Fruit fly (Drosophila melanogaster): Measurements from ENCODE around the gene CG34267.

The CG34267 gene

DNA sequence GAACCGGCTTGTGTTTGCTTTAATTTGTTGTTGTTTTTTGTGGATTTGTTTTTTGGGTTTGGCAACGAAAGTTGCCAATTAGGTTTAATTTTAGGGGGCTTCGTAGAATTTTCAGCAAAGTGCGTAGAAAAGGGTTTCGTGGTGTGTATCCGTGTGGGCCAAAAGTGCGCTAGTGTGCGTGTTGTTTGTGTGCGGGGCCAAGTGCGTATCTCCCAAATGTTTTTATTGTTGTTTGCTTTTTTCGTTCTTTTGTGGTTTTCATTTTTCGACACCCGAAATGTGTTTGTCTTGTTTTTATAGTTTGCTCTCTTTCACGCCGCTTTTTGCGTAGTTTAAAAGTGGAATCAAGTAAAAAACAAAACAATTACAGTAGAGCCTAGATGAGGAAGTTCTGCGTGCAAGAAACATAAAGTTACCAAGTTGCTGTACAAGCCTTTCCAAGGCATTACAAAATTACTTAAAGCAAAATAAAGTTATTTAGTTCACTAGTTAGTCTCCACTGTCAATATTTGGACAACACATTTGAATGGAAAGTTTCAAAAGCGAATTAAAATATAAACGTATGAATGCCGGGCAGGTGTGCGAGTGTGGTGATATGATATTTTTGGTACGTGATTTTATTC is 46.7 kb upstream of the CG34267 start:
- TF ChIP-seq h (GFP tag; optimal IDR thresholded peaks at IDR 0.05) = peak; percentile 57
- TF ChIP-seq Myc (optimal IDR thresholded peaks at IDR 0.05) = no peak
- no peak for TF ChIP-seq lola (GFP tag; optimal IDR thresholded peaks at IDR 0.05)
- peak; percentile 51 for TF ChIP-seq tai (GFP tag; optimal IDR thresholded peaks at IDR 0.05)
- peak; percentile 5 to 69 for TF ChIP-seq foxo (GFP tag; optimal IDR thresholded peaks at IDR 0.05)
- peak; percentile 18 for TF ChIP-seq Sp1 (GFP tag; optimal IDR thresholded peaks at IDR 0.05)
- peak; percentile 57 for TF ChIP-seq psq (GFP tag; optimal IDR thresholded peaks at IDR 0.05)
- no peak for TF ChIP-seq CG32264 (GFP tag; optimal IDR thresholded peaks at IDR 0.05)
- TF ChIP-seq N (GFP tag; optimal IDR thresholded peaks at IDR 0.05) = no peak
- no peak for TF ChIP-seq Abd-B (GFP tag; optimal IDR thresholded peaks at IDR 0.05)
- TF ChIP-seq Jra (GFP tag; optimal IDR thresholded peaks at IDR 0.05) = no peak
- TF ChIP-seq HLH106 (tag; optimal IDR thresholded peaks at IDR 0.05) = peak; percentile 50
- no peak for TF ChIP-seq dl (GFP tag; optimal IDR thresholded peaks at IDR 0.05; ENCODE audit: insufficient read depth in 1 of 2, partially characterized antibody in 2 of 2)
- TF ChIP-seq GATAd (GFP tag; optimal IDR thresholded peaks at IDR 0.05) = no peak
- TF ChIP-seq Dfd (GFP tag; optimal IDR thresholded peaks at IDR 0.05) = no peak
- TF ChIP-seq rgr (GFP tag; optimal IDR thresholded peaks at IDR 0.05) = peak; percentile 73
- TF ChIP-seq Dif (GFP tag; optimal IDR thresholded peaks at IDR 0.05; ENCODE audit: partially characterized antibody) = no peak
- TF ChIP-seq Hr78 (GFP tag; optimal IDR thresholded peaks at IDR 0.05) = no peak
- TF ChIP-seq jim (GFP tag; optimal IDR thresholded peaks at IDR 0.05) = no peak
- TF ChIP-seq woc (GFP tag; optimal IDR thresholded peaks at IDR 0.05) = peak; percentile 53
- peak; percentile 53 for TF ChIP-seq br (GFP tag; optimal IDR thresholded peaks at IDR 0.05)
- peak; percentile 69 for TF ChIP-seq ey (GFP tag; optimal IDR thresholded peaks at IDR 0.05)
- TF ChIP-seq Hnf4 (GFP tag; optimal IDR thresholded peaks at IDR 0.05) = peak; percentile 42
- peak; percentile 27 for TF ChIP-seq Hr83 (GFP tag; optimal IDR thresholded peaks at IDR 0.05; ENCODE audit: poor library complexity, severe bottlenecking)
- TF ChIP-seq CG9705 (GFP tag; optimal IDR thresholded peaks at IDR 0.05) = no peak
- peak; percentile 54 for TF ChIP-seq fru (GFP tag; optimal IDR thresholded peaks at IDR 0.05)
- no peak for TF ChIP-seq Mio (GFP tag; optimal IDR thresholded peaks at IDR 0.05)
- no peak for TF ChIP-seq dsf (GFP tag; optimal IDR thresholded peaks at IDR 0.05; ENCODE audit: borderline replicate concordance)
- TF ChIP-seq usp (GFP tag; optimal IDR thresholded peaks at IDR 0.05) = no peak
- no peak for TF ChIP-seq sage (GFP tag; optimal IDR thresholded peaks at IDR 0.05)
- TF ChIP-seq Vsx2 (GFP tag; optimal IDR thresholded peaks at IDR 0.05; ENCODE audit: partially characterized antibody) = no peak
- no peak for TF ChIP-seq brk (GFP tag; optimal IDR thresholded peaks at IDR 0.05)
- no peak for TF ChIP-seq CrebA (GFP tag; optimal IDR thresholded peaks at IDR 0.05; ENCODE audit: borderline replicate concordance)
- peak; percentile 59 for TF ChIP-seq OdsH (GFP tag; optimal IDR thresholded peaks at IDR 0.05)
- no peak for TF ChIP-seq pan (optimal IDR thresholded peaks at IDR 0.05)
- no peak for TF ChIP-seq Rel (GFP tag; optimal IDR thresholded peaks at IDR 0.05)
- no peak for TF ChIP-seq Rel (tag; optimal IDR thresholded peaks at IDR 0.05)
- no peak for TF ChIP-seq dmrt93B (GFP tag; optimal IDR thresholded peaks at IDR 0.05)
- peak; percentile 47 for TF ChIP-seq sv (GFP tag; optimal IDR thresholded peaks at IDR 0.05)

DNA sequence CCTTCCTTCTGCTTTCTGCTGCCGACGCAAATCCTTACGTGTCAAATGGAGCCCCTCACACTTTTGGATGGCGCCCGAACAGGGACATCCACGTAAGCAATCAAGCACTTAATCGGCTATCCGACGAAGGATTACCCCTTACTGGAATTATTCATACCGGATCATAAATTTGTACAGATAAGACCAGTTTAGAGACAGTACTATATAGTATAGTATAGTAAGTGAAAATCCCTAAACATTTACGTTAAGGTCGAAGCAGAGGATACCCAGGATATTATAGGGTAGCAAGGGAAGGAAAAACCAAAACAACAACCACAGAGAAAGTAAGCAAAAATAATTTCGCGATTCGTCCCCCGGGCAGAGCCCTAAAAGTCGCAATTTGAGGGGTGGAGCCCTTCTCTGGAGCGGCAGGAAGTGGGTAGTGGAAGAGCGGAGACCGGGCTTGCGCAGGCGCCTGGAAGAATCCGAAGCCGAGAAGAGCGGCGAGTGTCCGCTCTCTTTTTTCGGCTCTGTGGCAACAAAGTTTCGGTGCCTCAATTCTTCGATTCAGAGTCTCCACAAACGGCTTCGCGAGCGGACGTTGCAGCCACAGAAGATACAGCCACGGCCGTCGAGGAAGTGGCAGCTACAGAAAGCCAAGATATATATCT is 45.4 kb upstream of the CG34267 start:
- TF ChIP-seq psq (GFP tag; optimal IDR thresholded peaks at IDR 0.05) = peak; percentile 76
- TF ChIP-seq Abd-B (GFP tag; optimal IDR thresholded peaks at IDR 0.05) = no peak
- peak; percentile 82 for TF ChIP-seq Sp1 (GFP tag; optimal IDR thresholded peaks at IDR 0.05)
- peak; percentile 88 for TF ChIP-seq h (GFP tag; optimal IDR thresholded peaks at IDR 0.05)
- TF ChIP-seq Dif (GFP tag; optimal IDR thresholded peaks at IDR 0.05; ENCODE audit: partially characterized antibody) = peak; percentile 80
- peak; percentile 77 for TF ChIP-seq Vsx2 (GFP tag; optimal IDR thresholded peaks at IDR 0.05; ENCODE audit: partially characterized antibody)
- TF ChIP-seq Dfd (GFP tag; optimal IDR thresholded peaks at IDR 0.05) = no peak
- peak; percentile 82 to 87 for TF ChIP-seq dl (GFP tag; optimal IDR thresholded peaks at IDR 0.05; ENCODE audit: insufficient read depth in 1 of 2, partially characterized antibody in 2 of 2)
- no peak for TF ChIP-seq lola (GFP tag; optimal IDR thresholded peaks at IDR 0.05)
- no peak for TF ChIP-seq GATAd (GFP tag; optimal IDR thresholded peaks at IDR 0.05)
- peak; percentile 78 for TF ChIP-seq br (GFP tag; optimal IDR thresholded peaks at IDR 0.05)
- no peak for TF ChIP-seq CG9705 (GFP tag; optimal IDR thresholded peaks at IDR 0.05)
- no peak for TF ChIP-seq usp (GFP tag; optimal IDR thresholded peaks at IDR 0.05)
- TF ChIP-seq woc (GFP tag; optimal IDR thresholded peaks at IDR 0.05) = peak; percentile 80
- no peak for TF ChIP-seq Hr83 (GFP tag; optimal IDR thresholded peaks at IDR 0.05; ENCODE audit: poor library complexity, severe bottlenecking)
- peak; percentile 59 for TF ChIP-seq pan (optimal IDR thresholded peaks at IDR 0.05)
- TF ChIP-seq tai (GFP tag; optimal IDR thresholded peaks at IDR 0.05) = peak; percentile 18
- peak; percentile 58 for TF ChIP-seq CG32264 (GFP tag; optimal IDR thresholded peaks at IDR 0.05)
- peak in 1 of 2 experiments; percentile 87 for TF ChIP-seq foxo (GFP tag; optimal IDR thresholded peaks at IDR 0.05)
- TF ChIP-seq Jra (GFP tag; optimal IDR thresholded peaks at IDR 0.05) = peak; percentile 43
- TF ChIP-seq fru (GFP tag; optimal IDR thresholded peaks at IDR 0.05) = peak; percentile 87
- TF ChIP-seq HLH106 (tag; optimal IDR thresholded peaks at IDR 0.05) = peak; percentile 79
- TF ChIP-seq CrebA (GFP tag; optimal IDR thresholded peaks at IDR 0.05; ENCODE audit: borderline replicate concordance) = no peak
- no peak for TF ChIP-seq Hr78 (GFP tag; optimal IDR thresholded peaks at IDR 0.05)
- peak; percentile 64 for TF ChIP-seq Hnf4 (GFP tag; optimal IDR thresholded peaks at IDR 0.05)
- TF ChIP-seq sage (GFP tag; optimal IDR thresholded peaks at IDR 0.05) = peak; percentile 72
- peak; percentile 55 for TF ChIP-seq dmrt93B (GFP tag; optimal IDR thresholded peaks at IDR 0.05)
- TF ChIP-seq dsf (GFP tag; optimal IDR thresholded peaks at IDR 0.05; ENCODE audit: borderline replicate concordance) = no peak
- peak; percentile 11 for TF ChIP-seq Mio (GFP tag; optimal IDR thresholded peaks at IDR 0.05)
- TF ChIP-seq sv (GFP tag; optimal IDR thresholded peaks at IDR 0.05) = peak; percentile 42
- TF ChIP-seq jim (GFP tag; optimal IDR thresholded peaks at IDR 0.05) = no peak
- peak; percentile 85 for TF ChIP-seq OdsH (GFP tag; optimal IDR thresholded peaks at IDR 0.05)
- peak; percentile 22 for TF ChIP-seq Rel (GFP tag; optimal IDR thresholded peaks at IDR 0.05)
- TF ChIP-seq Rel (tag; optimal IDR thresholded peaks at IDR 0.05) = peak; percentile 20
- no peak for TF ChIP-seq N (GFP tag; optimal IDR thresholded peaks at IDR 0.05)
- no peak for TF ChIP-seq Myc (optimal IDR thresholded peaks at IDR 0.05)
- TF ChIP-seq ey (GFP tag; optimal IDR thresholded peaks at IDR 0.05) = peak; percentile 87
- TF ChIP-seq brk (GFP tag; optimal IDR thresholded peaks at IDR 0.05) = peak; percentile 52
- peak; percentile 81 for TF ChIP-seq rgr (GFP tag; optimal IDR thresholded peaks at IDR 0.05)

Measured in whole organism, wandering third instar larva.